Worm (Caenorhabditis elegans): ENCODE measurements around the gene ZK666.4.

DNA sequence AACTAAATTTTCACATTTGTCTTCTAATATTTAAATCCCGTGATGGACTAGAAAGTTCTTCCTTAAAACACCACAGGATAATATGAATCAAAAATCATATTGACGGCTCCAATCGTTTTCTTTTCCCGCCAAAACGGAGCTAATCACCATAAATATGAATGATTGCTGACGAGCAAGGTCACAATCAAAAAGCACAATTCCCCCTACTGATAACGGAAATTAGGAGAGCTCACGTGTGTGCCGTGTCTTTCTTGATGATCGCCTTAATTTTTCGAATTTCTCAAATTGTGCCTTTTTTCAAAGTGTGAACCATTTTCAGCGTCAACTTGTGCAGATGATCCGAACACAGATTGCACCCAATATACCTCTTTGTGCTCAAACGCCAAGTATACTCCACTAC lies 33.2 kb upstream of the ZK666.4 start:
- TF ChIP-seq unc-55 (GFP tag; optimal IDR thresholded peaks at IDR 0.05) (no peak), K09A11.1 (tag; optimal IDR thresholded peaks at IDR 0.05; ENCODE audit: insufficient read depth) (no peak)
